Worm (Caenorhabditis elegans): ENCODE results near the gene K08B5.2.
A peak's percentile ranks its signal among the peaks of the same experiment; 100 is the strongest.

K08B5.2 gene

ce11 chrX:16559387-16559786 is 5.7 kb upstream of the K08B5.2 start:
- TF ChIP-seq pha-4 (tag; optimal IDR thresholded peaks at IDR 0.05) = no peak
- no peak for TF ChIP-seq fax-1 (tag; optimal IDR thresholded peaks at IDR 0.05)
- TF ChIP-seq gmeb-2 (tag; optimal IDR thresholded peaks at IDR 0.05) = no peak
- no peak for TF ChIP-seq tbx-7 (tag; optimal IDR thresholded peaks at IDR 0.05)
- no peak for TF ChIP-seq eyg-1 (tag; optimal IDR thresholded peaks at IDR 0.05)
- no peak for TF ChIP-seq elt-4 (tag; optimal IDR thresholded peaks at IDR 0.05)
- no peak for TF ChIP-seq ceh-30 (tag; optimal IDR thresholded peaks at IDR 0.05)
- TF ChIP-seq ref-2 (tag; optimal IDR thresholded peaks at IDR 0.05) = no peak
- TF ChIP-seq ahr-1 (tag; optimal IDR thresholded peaks at IDR 0.05) = no peak

ce11 chrX:16558776-16559175 is 5.1 kb upstream of the K08B5.2 start:
- TF ChIP-seq ztf-16 (tag; optimal IDR thresholded peaks at IDR 0.05) = no peak
- no peak for TF ChIP-seq T23F11.4 (GFP tag; optimal IDR thresholded peaks at IDR 0.05)
- TF ChIP-seq mec-3 (tag; optimal IDR thresholded peaks at IDR 0.05; ENCODE audit: borderline replicate concordance) = no peak
- no peak for TF ChIP-seq ceh-30 (tag; optimal IDR thresholded peaks at IDR 0.05)
- no peak for TF ChIP-seq odd-2 (tag; optimal IDR thresholded peaks at IDR 0.05)
- no peak for TF ChIP-seq fkh-6 (tag; optimal IDR thresholded peaks at IDR 0.05)
- TF ChIP-seq ceh-48 (tag; optimal IDR thresholded peaks at IDR 0.05) = no peak
- TF ChIP-seq K02D7.2 (tag; optimal IDR thresholded peaks at IDR 0.05) = no peak
- TF ChIP-seq madf-2 (tag; optimal IDR thresholded peaks at IDR 0.05) = no peak
- TF ChIP-seq ceh-18 (tag; optimal IDR thresholded peaks at IDR 0.05) = no peak
- no peak for TF ChIP-seq unc-3 (GFP tag; conservative IDR thresholded peaks at IDR 0.05)
- no peak for TF ChIP-seq unc-3 (tag; optimal IDR thresholded peaks at IDR 0.05)
- no peak for TF ChIP-seq tbx-7 (tag; optimal IDR thresholded peaks at IDR 0.05)
- no peak for TF ChIP-seq Y22D7AL.16 (tag; optimal IDR thresholded peaks at IDR 0.05)
- no peak for TF ChIP-seq pax-1 (tag; optimal IDR thresholded peaks at IDR 0.05)
- TF ChIP-seq ets-4 (tag; optimal IDR thresholded peaks at IDR 0.05) = no peak
- no peak for TF ChIP-seq nhr-11 (tag; optimal IDR thresholded peaks at IDR 0.05)
- TF ChIP-seq ceh-34 (tag; optimal IDR thresholded peaks at IDR 0.05) = no peak
- no peak for TF ChIP-seq unc-86 (tag; optimal IDR thresholded peaks at IDR 0.05)

DNA sequence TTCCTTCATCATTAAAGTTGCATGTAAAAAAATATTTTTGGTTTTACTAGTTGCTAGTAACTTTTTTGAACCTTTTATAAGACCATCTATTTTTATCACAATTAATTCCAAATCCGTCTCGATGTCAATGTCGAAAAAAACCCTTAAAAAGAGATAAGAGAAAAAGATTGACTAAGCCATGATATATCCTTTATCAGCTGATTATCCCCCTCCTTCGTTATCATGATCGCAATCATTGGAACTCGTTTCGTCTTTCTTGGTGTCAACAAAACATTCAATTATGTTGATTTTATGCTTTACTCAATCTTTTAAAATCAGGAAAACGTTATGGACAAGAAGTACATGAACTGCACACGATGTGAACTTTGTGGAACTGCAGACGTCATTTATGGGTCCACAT is 4.4 kb upstream of the K08B5.2 start, which contains the start of gene K08B5.1:
Gene K08B5.1 (plus strand): TSS at position 318 of the 400 bp plus-strand sequence.
- TF ChIP-seq lim-6 (tag; optimal IDR thresholded peaks at IDR 0.05) (no peak), madf-2 (tag; optimal IDR thresholded peaks at IDR 0.05) (no peak), pros-1 (tag; optimal IDR thresholded peaks at IDR 0.05) (no peak), elt-4 (tag; optimal IDR thresholded peaks at IDR 0.05) (no peak), che-1 (tag; optimal IDR thresholded peaks at IDR 0.05) (no peak), pqm-1 (tag; optimal IDR thresholded peaks at IDR 0.05) (no peak), F13H6.1 (tag; optimal IDR thresholded peaks at IDR 0.05) (no peak), ref-2 (tag; optimal IDR thresholded peaks at IDR 0.05) (no peak), fax-1 (tag; optimal IDR thresholded peaks at IDR 0.05) (no peak), npax-4 (tag; optimal IDR thresholded peaks at IDR 0.05) (no peak)

DNA sequence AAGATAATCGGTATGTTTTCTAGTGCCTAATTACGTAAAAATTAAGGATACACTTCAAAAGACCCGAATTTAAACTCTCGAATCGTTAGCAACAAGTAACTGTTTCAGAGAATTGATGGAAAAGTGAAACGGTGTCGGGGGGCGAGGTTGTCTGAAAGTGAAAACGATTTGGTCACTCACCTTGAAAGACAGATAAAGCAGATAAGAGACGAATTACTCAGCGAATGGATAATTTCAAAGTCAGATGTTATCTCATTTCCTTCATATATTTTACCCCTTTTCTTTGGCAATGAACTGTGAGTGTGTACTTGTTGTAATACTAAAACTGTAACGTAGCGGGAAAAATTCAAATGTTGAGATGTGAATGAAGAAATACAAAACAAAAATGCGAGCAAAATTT is 2.0 kb upstream of the K08B5.2 start:
- TF ChIP-seq ref-2 (tag; optimal IDR thresholded peaks at IDR 0.05) (no peak), elt-4 (tag; optimal IDR thresholded peaks at IDR 0.05) (no peak), zip-5 (tag; optimal IDR thresholded peaks at IDR 0.05) (no peak), ceh-6 (GFP tag; optimal IDR thresholded peaks at IDR 0.05) (no peak), unc-3 (GFP tag; conservative IDR thresholded peaks at IDR 0.05) (no peak), unc-3 (tag; optimal IDR thresholded peaks at IDR 0.05) (no peak), hlh-8 (tag; optimal IDR thresholded peaks at IDR 0.05) (no peak), rnt-1 (tag; optimal IDR thresholded peaks at IDR 0.05) (no peak), ahr-1 (tag; optimal IDR thresholded peaks at IDR 0.05) (no peak), fkh-10 (GFP tag; optimal IDR thresholded peaks at IDR 0.05) (no peak)

DNA sequence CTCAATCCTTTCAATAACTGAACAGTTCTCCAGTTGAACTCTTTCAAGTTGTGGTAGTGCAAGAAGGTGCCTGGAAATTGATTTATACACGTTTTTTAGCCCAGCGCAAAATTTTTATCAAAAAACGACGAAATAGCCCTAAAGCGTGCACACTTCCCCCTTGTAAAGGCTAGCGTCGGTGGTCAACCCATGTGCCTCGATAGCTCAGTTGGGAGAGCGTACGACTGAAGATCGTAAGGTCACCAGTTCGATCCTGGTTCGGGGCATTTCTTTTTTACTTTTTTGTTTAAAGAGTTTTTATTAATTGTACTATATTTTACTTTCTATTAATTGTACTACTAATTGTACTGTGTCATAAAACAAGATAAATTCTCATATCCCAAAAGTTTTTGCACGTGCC is 2.4 kb downstream of the K08B5.2 start:
- TF ChIP-seq fkh-6 (tag; optimal IDR thresholded peaks at IDR 0.05) (no peak), C08G9.2 (tag; optimal IDR thresholded peaks at IDR 0.05) (no peak), F13H6.1 (tag; optimal IDR thresholded peaks at IDR 0.05) (no peak), elt-4 (tag; optimal IDR thresholded peaks at IDR 0.05) (no peak), ahr-1 (tag; optimal IDR thresholded peaks at IDR 0.05) (no peak), ceh-9 (tag; optimal IDR thresholded peaks at IDR 0.05) (no peak), T23F11.4 (GFP tag; optimal IDR thresholded peaks at IDR 0.05) (no peak), syd-9 (tag; optimal IDR thresholded peaks at IDR 0.05) (no peak), npax-4 (tag; optimal IDR thresholded peaks at IDR 0.05) (no peak), hlh-15 (tag; optimal IDR thresholded peaks at IDR 0.05) (no peak), nhr-232 (tag; optimal IDR thresholded peaks at IDR 0.05) (no peak), K02D7.2 (tag; optimal IDR thresholded peaks at IDR 0.05) (no peak), ceh-2 (tag; optimal IDR thresholded peaks at IDR 0.05) (no peak), tbx-2 (tag; optimal IDR thresholded peaks at IDR 0.05) (no peak), hlh-8 (tag; optimal IDR thresholded peaks at IDR 0.05) (no peak), ceh-22 (tag; optimal IDR thresholded peaks at IDR 0.05) (no peak), ceh-24 (tag; optimal IDR thresholded peaks at IDR 0.05) (no peak), gmeb-2 (tag; optimal IDR thresholded peaks at IDR 0.05) (peak; percentile 41), lim-6 (tag; optimal IDR thresholded peaks at IDR 0.05) (no peak), ref-2 (tag; optimal IDR thresholded peaks at IDR 0.05) (no peak), odd-2 (tag; optimal IDR thresholded peaks at IDR 0.05) (no peak), unc-86 (tag; optimal IDR thresholded peaks at IDR 0.05) (peak; percentile 6)

All from whole organism, late embryonic.